Worm (Caenorhabditis elegans): Measurements from ENCODE around the gene rig-4.

Gene rig-4

ce11 chrIV:7946457-7946856, 57.5 kb downstream of the rig-4 start, which contains the start of gene czw-1:
TSS of gene czw-1 (minus strand) at chrIV:7946825.
- no peak for TF ChIP-seq unc-62 (GFP tag; optimal IDR thresholded peaks at IDR 0.05)

- TF ChIP-seq unc-62 (GFP tag; optimal IDR thresholded peaks at IDR 0.05) = no peak
These were observed 60.6 kb downstream of the rig-4 start for ce11 chrIV:7943272-7943671.
